Fruit fly (Drosophila melanogaster): ENCODE data around the gene Klc.
A peak's percentile ranks its signal among the peaks of the same experiment; 100 is the strongest.

The Klc gene

DNA sequence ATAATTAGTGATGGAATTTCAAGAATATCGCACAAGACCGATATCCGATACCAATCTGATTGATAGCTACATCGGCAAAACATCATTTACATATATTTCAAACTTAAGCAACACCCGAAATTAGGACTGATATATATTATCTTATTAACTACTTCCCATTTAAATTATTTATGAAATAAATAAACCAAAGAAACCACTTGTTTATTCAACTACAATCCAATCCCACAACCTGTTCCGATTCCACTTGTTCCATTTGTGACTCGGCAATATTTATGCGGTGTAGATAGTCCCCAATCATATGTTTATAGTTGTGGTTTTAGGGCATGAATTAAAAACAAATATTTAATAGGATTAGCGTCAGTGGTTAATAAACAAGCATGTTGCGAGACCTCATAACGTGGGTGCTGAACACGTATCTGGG lies 4.9 kb upstream of the Klc start, which contains the start of the genes CG10973 and Vps13D (continued):
- peak; percentile 88 for TF ChIP-seq Doc3 (GFP tag; IDR thresholded peaks at IDR 0.05; ENCODE audit: partially characterized antibody)
- TF ChIP-seq al (GFP tag; IDR thresholded peaks at IDR 0.05): no peak
- TF ChIP-seq org-1 (GFP tag; optimal IDR thresholded peaks at IDR 0.05): peak; percentile 36
- TF ChIP-seq pfk (GFP tag; optimal IDR thresholded peaks at IDR 0.05): peak; percentile 96
- TF ChIP-seq MESR4 (GFP tag; optimal IDR thresholded peaks at IDR 0.05): peak; percentile 42
- TF ChIP-seq CG11093 (GFP tag; IDR thresholded peaks at IDR 0.05): no peak
- TF ChIP-seq mld (GFP tag; IDR thresholded peaks at IDR 0.05; ENCODE audit: partially characterized antibody): peak; percentile 77; the same call in 2 of the 3 replicates
- no peak for TF ChIP-seq maf-S (GFP tag; optimal IDR thresholded peaks at IDR 0.05)
- no peak for TF ChIP-seq CG17385 (GFP tag; optimal IDR thresholded peaks at IDR 0.05)
- no peak for TF ChIP-seq CG10959 (GFP tag; IDR thresholded peaks at IDR 0.05)
- peak; percentile 84 for TF ChIP-seq vnd (GFP tag; IDR thresholded peaks at IDR 0.05; ENCODE audit: partially characterized antibody)
- no peak for TF ChIP-seq Oli (tag; optimal IDR thresholded peaks at IDR 0.05)
- TF ChIP-seq crp (GFP tag; optimal IDR thresholded peaks at IDR 0.05): peak; percentile 75 to 94
- no peak for TF ChIP-seq toy (GFP tag; IDR thresholded peaks at IDR 0.05)
- no peak for TF ChIP-seq Gsc (GFP tag; IDR thresholded peaks at IDR 0.05)
- no peak for TF ChIP-seq CG14050 (GFP tag; IDR thresholded peaks at IDR 0.05)
- TF ChIP-seq CG10543 (GFP tag; optimal IDR thresholded peaks at IDR 0.05): no peak
- no peak; the same call in 2 of the 3 replicates for TF ChIP-seq tgo (GFP tag; IDR thresholded peaks at IDR 0.05)
- peak; percentile 71 for TF ChIP-seq HmgZ (tag; optimal IDR thresholded peaks at IDR 0.05)
- TF ChIP-seq NC2α (GFP tag; optimal IDR thresholded peaks at IDR 0.05): no peak
- TF ChIP-seq sug (tag; optimal IDR thresholded peaks at IDR 0.05): no peak
- TF ChIP-seq CG3407 (GFP tag; optimal IDR thresholded peaks at IDR 0.05): peak; percentile 64
- TF ChIP-seq Dref (GFP tag; IDR thresholded peaks at IDR 0.05): peak; percentile 67; the same call in 1 of the 2 replicates
- TF ChIP-seq CG31365 (tag; optimal IDR thresholded peaks at IDR 0.05): peak; percentile 62
- peak in 1 of 3 experiments; percentile 71 for TF ChIP-seq Stat92E (GFP tag; optimal IDR thresholded peaks at IDR 0.05)
- TF ChIP-seq NK7.1 (GFP tag; optimal IDR thresholded peaks at IDR 0.05): peak; percentile 16
- peak; percentile 73 for TF ChIP-seq MBD-R2 (GFP tag; IDR thresholded peaks at IDR 0.05)
- TF ChIP-seq ac (GFP tag; optimal IDR thresholded peaks at IDR 0.05): no peak
- no peak for TF ChIP-seq gce (GFP tag; IDR thresholded peaks at IDR 0.05)
- no peak for TF ChIP-seq D (optimal IDR thresholded peaks at IDR 0.05)
- peak; percentile 39 for TF ChIP-seq D (GFP tag; optimal IDR thresholded peaks at IDR 0.05)
- peak; percentile 40 for TF ChIP-seq CG7271 (tag; optimal IDR thresholded peaks at IDR 0.05)
- no peak for TF ChIP-seq otp (GFP tag; IDR thresholded peaks at IDR 0.05)
- TF ChIP-seq CG6765 (GFP tag; optimal IDR thresholded peaks at IDR 0.05): no peak
- TF ChIP-seq stc (GFP tag; IDR thresholded peaks at IDR 0.05): peak; percentile 42; the same call in 1 of the 2 replicates
- no peak for TF ChIP-seq ash1 (GFP tag; optimal IDR thresholded peaks at IDR 0.05)
- TF ChIP-seq Scr (GFP tag; IDR thresholded peaks at IDR 0.05; ENCODE audit: partially characterized antibody): peak; percentile 92
- TF ChIP-seq CG8089 (GFP tag; optimal IDR thresholded peaks at IDR 0.05): no peak
- TF ChIP-seq dmrt99B (tag; optimal IDR thresholded peaks at IDR 0.05): no peak
- no peak; the same call in none of the 2 replicates for TF ChIP-seq vvl (GFP tag; IDR thresholded peaks at IDR 0.05)
- no peak for TF ChIP-seq CG10209 (GFP tag; optimal IDR thresholded peaks at IDR 0.05)
- TF ChIP-seq CG15514 (GFP tag; optimal IDR thresholded peaks at IDR 0.05): no peak
- no peak for TF ChIP-seq HmgD (GFP tag; optimal IDR thresholded peaks at IDR 0.05)
- peak; percentile 27 for TF ChIP-seq TFAM (GFP tag; optimal IDR thresholded peaks at IDR 0.05)
- peak; percentile 88 for TF ChIP-seq amos (GFP tag; IDR thresholded peaks at IDR 0.05; ENCODE audit: partially characterized antibody)
- no peak for TF ChIP-seq CG1832 (GFP tag; optimal IDR thresholded peaks at IDR 0.05)
- TF ChIP-seq Hey (tag; optimal IDR thresholded peaks at IDR 0.05): no peak
- TF ChIP-seq CG9437 (GFP tag; optimal IDR thresholded peaks at IDR 0.05): no peak
- TF ChIP-seq CG17612 (GFP tag; IDR thresholded peaks at IDR 0.05): no peak
- TF ChIP-seq unpg (GFP tag; optimal IDR thresholded peaks at IDR 0.05): no peak
